Worm (Caenorhabditis elegans): ENCODE data around the gene col-160.

- TF ChIP-seq ama-1 (optimal IDR thresholded peaks at IDR 0.05) (no peak), snpc-4 (tag; optimal IDR thresholded peaks at IDR 0.05) (no peak), mdl-1 (tag; optimal IDR thresholded peaks at IDR 0.05) (no peak), nfya-1 (tag; optimal IDR thresholded peaks at IDR 0.05; ENCODE audit: insufficient read depth) (no peak), pha-4 (tag; optimal IDR thresholded peaks at IDR 0.05) (no peak), elt-3 (tag; optimal IDR thresholded peaks at IDR 0.05) (no peak), aly-2 (tag; optimal IDR thresholded peaks at IDR 0.05) (no peak), ceh-28 (tag; optimal IDR thresholded peaks at IDR 0.05) (no peak), nhr-77 (tag; optimal IDR thresholded peaks at IDR 0.05) (no peak), ceh-16 (tag; optimal IDR thresholded peaks at IDR 0.05) (no peak), nhr-76 (tag; optimal IDR thresholded peaks at IDR 0.05) (no peak), nhr-237 (tag; optimal IDR thresholded peaks at IDR 0.05) (no peak)
Observed at ce11 chrV:13195548-13195947, 6.4 kb downstream of the col-160 start, which contains the start of gene F57B1.1.
